Worm (Caenorhabditis elegans) whole organism, young adult: ENCODE measurements around the gene gtf-2A2.

ENCODE experiments used
- B0035.1 ChIP-seq: sonication (generic microtip); optimal IDR thresholded peaks from 2 replicates; lab custom pipeline; 2016; ENCODE audit warnings: missing genetic modification characterization, mild to moderate bottlenecking, missing compliant biosample characterization, missing genotype, missing genetic modification reagents
- C06A6.2 ChIP-seq: fragments of 200-800 bp; sonication (Bioruptor generic); conservative IDR thresholded peaks from 2 replicates; pipeline ENCODE4 v1.3.6; 2022; ENCODE audit warnings: missing genetic modification characterization, missing compliant biosample characterization
- D2030.7 ChIP-seq: fragments of 200-800 bp; sonication (Bioruptor generic); IDR thresholded peaks from 2 replicates; pipeline ENCODE4 v1.3.6; 2022; ENCODE audit warnings: missing genetic modification reagents, missing genetic modification characterization, missing compliant biosample characterization
- F10E7.11 ChIP-seq: sonication (generic microtip); optimal IDR thresholded peaks from 2 replicates; lab custom pipeline; 2017; ENCODE audit warnings: mild to moderate bottlenecking, missing genetic modification characterization, moderate library complexity, missing compliant biosample characterization
- F33H1.4 ChIP-seq: fragments of 200-800 bp; sonication (Bioruptor generic); IDR thresholded peaks from 2 replicates; pipeline ENCODE4 v1.3.6; 2022; ENCODE audit warnings: missing genetic modification reagents, missing genetic modification characterization, missing compliant biosample characterization
- F37B4.10 ChIP-seq: fragments of 200-800 bp; sonication (Bioruptor generic); IDR thresholded peaks from 2 replicates; pipeline ENCODE4 v1.3.6; 2022; ENCODE audit warnings: missing genetic modification characterization, missing compliant biosample characterization
- F49E8.2 ChIP-seq: sonication (generic microtip); optimal IDR thresholded peaks from 3 replicates; lab custom pipeline; 2017; ENCODE audit warnings: missing genetic modification characterization, mild to moderate bottlenecking, missing compliant biosample characterization, antibody characterized with exemption, moderate library complexity; ENCODE audit not compliant: insufficient read depth
- F57A8.1 ChIP-seq: fragments of 200-800 bp; sonication (Bioruptor generic); optimal IDR thresholded peaks from 2 replicates; lab custom pipeline; 2018; ENCODE audit warnings: mild to moderate bottlenecking, missing genetic modification characterization, moderate library complexity, missing compliant biosample characterization
- K12H6.12 ChIP-seq: fragments of 200-800 bp; sonication (Bioruptor generic); optimal IDR thresholded peaks from 2 replicates; lab custom pipeline; 2018; ENCODE audit warnings: mild to moderate bottlenecking, missing genetic modification characterization, missing compliant biosample characterization
- Y53G8AR.9 ChIP-seq: fragments of 200-800 bp; sonication (Bioruptor generic); conservative IDR thresholded peaks from 2 replicates; pipeline ENCODE4 v1.3.6; 2022; ENCODE audit warnings: missing genetic modification reagents, missing genetic modification characterization, missing compliant biosample characterization
- Y79H2A.3 ChIP-seq: fragments of 200-800 bp; sonication (Bioruptor generic); conservative IDR thresholded peaks from 2 replicates; pipeline ENCODE4 v1.3.6; 2022; ENCODE audit warnings: missing genetic modification reagents, missing genetic modification characterization, missing compliant biosample characterization
- attf-5 ChIP-seq: fragments of 200-800 bp; sonication (Bioruptor generic); optimal IDR thresholded peaks from 2 replicates; lab custom pipeline; 2018; ENCODE audit warnings: mild to moderate bottlenecking, missing genetic modification characterization, missing compliant biosample characterization
- ccch-3 ChIP-seq: fragments of 200-800 bp; sonication (Bioruptor generic); optimal IDR thresholded peaks from 2 replicates; lab custom pipeline; 2018; ENCODE audit warnings: mild to moderate bottlenecking, missing genetic modification characterization, missing compliant biosample characterization
- cebp-2 ChIP-seq: fragments of 200-800 bp; sonication (Bioruptor generic); IDR thresholded peaks from 2 replicates; pipeline ENCODE4 v1.3.6; 2022; ENCODE audit warnings: missing genetic modification characterization, missing compliant biosample characterization
- ceh-27 ChIP-seq: fragments of 200-800 bp; sonication (Bioruptor generic); optimal IDR thresholded peaks from 2 replicates; lab custom pipeline; 2018; ENCODE audit warnings: mild to moderate bottlenecking, missing genetic modification characterization, moderate library complexity, missing compliant biosample characterization
- chd-7 ChIP-seq: sonication (generic microtip); optimal IDR thresholded peaks from 2 replicates; lab custom pipeline; 2016; ENCODE audit warnings: mild to moderate bottlenecking, missing genetic modification characterization, moderate library complexity, missing compliant biosample characterization
- dox-1 ChIP-seq: fragments of 200-800 bp; sonication (Bioruptor generic); IDR thresholded peaks from 2 replicates; pipeline ENCODE4 v1.3.6; 2022; ENCODE audit warnings: missing genetic modification reagents, missing genetic modification characterization, missing compliant biosample characterization
- dpff-1 ChIP-seq: sonication (generic microtip); optimal IDR thresholded peaks from 2 replicates; lab custom pipeline; 2017; ENCODE audit warnings: mild to moderate bottlenecking, missing genetic modification characterization, missing compliant biosample characterization
- efl-1 ChIP-seq: fragments of 150-350 bp; optimal IDR thresholded peaks from 2 replicates; lab custom pipeline; 2014; ENCODE audit warnings: missing biosample characterization, missing genetic modification reagents, missing genetic modification characterization
- egrh-3 ChIP-seq: fragments of 200-800 bp; sonication (Bioruptor generic); IDR thresholded peaks from 2 replicates; pipeline ENCODE4 v1.3.6; 2022; ENCODE audit warnings: missing genetic modification reagents, missing genetic modification characterization, missing compliant biosample characterization
- ekl-4 ChIP-seq: fragments of 200-800 bp; sonication (Bioruptor generic); IDR thresholded peaks from 2 replicates; pipeline ENCODE4 v1.3.6; 2022; ENCODE audit warnings: missing genetic modification reagents, missing genetic modification characterization, missing compliant biosample characterization
- gei-17 ChIP-seq: fragments of 200-800 bp; sonication (Bioruptor generic); optimal IDR thresholded peaks from 2 replicates; lab custom pipeline; 2018; ENCODE audit warnings: mild to moderate bottlenecking, missing genetic modification characterization, missing compliant biosample characterization
- him-1 ChIP-seq: sonication (generic microtip); optimal IDR thresholded peaks from 2 replicates; lab custom pipeline; 2016; ENCODE audit warnings: missing genotype, missing genetic modification reagents, missing genetic modification characterization, missing compliant biosample characterization
- lag-1 ChIP-seq: fragments of 200-800 bp; sonication (Bioruptor generic); IDR thresholded peaks from 2 replicates; pipeline ENCODE4 v1.3.6; 2022; ENCODE audit warnings: missing genetic modification reagents, missing genetic modification characterization, missing compliant biosample characterization
- lin-54 ChIP-seq: fragments of 200-800 bp; sonication (Bioruptor generic); optimal IDR thresholded peaks from 2 replicates; lab custom pipeline; 2018; ENCODE audit warnings: mild to moderate bottlenecking, missing genetic modification characterization, missing compliant biosample characterization
- lir-1 ChIP-seq: fragments of 200-800 bp; sonication (Bioruptor generic); conservative IDR thresholded peaks from 2 replicates; pipeline ENCODE4 v1.3.6; 2022; ENCODE audit warnings: missing genetic modification reagents, missing genetic modification characterization, missing compliant biosample characterization
- lsl-1 ChIP-seq: fragments of 200-800 bp; sonication (Bioruptor generic); optimal IDR thresholded peaks from 2 replicates; lab custom pipeline; 2018; ENCODE audit warnings: mild to moderate bottlenecking, missing genetic modification characterization, moderate library complexity, missing compliant biosample characterization
- madf-10 ChIP-seq: sonication (generic microtip); optimal IDR thresholded peaks from 2 replicates; lab custom pipeline; 2016; ENCODE audit warnings: mild to moderate bottlenecking, missing genetic modification characterization, missing compliant biosample characterization
- madf-3 ChIP-seq: fragments of 200-800 bp; sonication (Bioruptor generic); IDR thresholded peaks from 2 replicates; pipeline ENCODE4 v1.3.6; 2022; ENCODE audit warnings: missing genetic modification reagents, missing genetic modification characterization, missing compliant biosample characterization
- madf-6 ChIP-seq: fragments of 200-800 bp; sonication (Bioruptor generic); IDR thresholded peaks from 2 replicates; pipeline ENCODE4 v1.3.6; 2022; ENCODE audit warnings: missing genetic modification reagents, missing genetic modification characterization, missing compliant biosample characterization
- madf-8 ChIP-seq: fragments of 200-800 bp; sonication (Bioruptor generic); conservative IDR thresholded peaks from 2 replicates; pipeline ENCODE4 v1.3.6; 2022; ENCODE audit warnings: missing genetic modification reagents, missing genetic modification characterization, missing compliant biosample characterization
- mcd-1 ChIP-seq: fragments of 200-800 bp; sonication (Bioruptor generic); IDR thresholded peaks from 2 replicates; pipeline ENCODE4 v1.3.6; 2022; ENCODE audit warnings: missing genetic modification reagents, missing genetic modification characterization, missing compliant biosample characterization
- nfya-2 ChIP-seq: fragments of 200-800 bp; sonication (Bioruptor generic); IDR thresholded peaks from 2 replicates; pipeline ENCODE4 v1.3.6; 2022; ENCODE audit warnings: missing genetic modification reagents, missing genetic modification characterization, missing compliant biosample characterization
- nhr-27 ChIP-seq: fragments of 200-800 bp; sonication (Bioruptor generic); optimal IDR thresholded peaks from 2 replicates; lab custom pipeline; 2018; ENCODE audit warnings: mild to moderate bottlenecking, missing genetic modification characterization, moderate library complexity, missing compliant biosample characterization
- nhr-80 ChIP-seq: sonication (generic microtip); optimal IDR thresholded peaks from 2 replicates; lab custom pipeline; 2016; ENCODE audit warnings: missing genetic modification characterization, missing compliant biosample characterization
- pha-4 ChIP-seq: fragments of 150-350 bp; sonication (generic microtip); optimal IDR thresholded peaks from 2 replicates; lab custom pipeline; 2014; ENCODE audit warnings: missing biosample characterization, missing genetic modification reagents, missing genetic modification characterization
- rcor-1 ChIP-seq: fragments of 200-800 bp; sonication (Bioruptor generic); IDR thresholded peaks from 2 replicates; pipeline ENCODE4 v1.3.6; 2022; ENCODE audit warnings: missing genetic modification reagents, missing genetic modification characterization, missing compliant biosample characterization
- snpc-1.3 ChIP-seq: sonication (generic microtip); optimal IDR thresholded peaks from 2 replicates; lab custom pipeline; 2017; ENCODE audit warnings: missing genetic modification characterization, mild to moderate bottlenecking, missing compliant biosample characterization, antibody characterized with exemption, moderate library complexity, missing genotype, missing genetic modification reagents; ENCODE audit not compliant: insufficient read depth
- snpc-3.4 ChIP-seq: sonication (generic microtip); optimal IDR thresholded peaks from 2 replicates; lab custom pipeline; 2017; ENCODE audit warnings: missing genetic modification characterization, mild to moderate bottlenecking, missing compliant biosample characterization, antibody characterized with exemption, moderate library complexity, missing genotype, missing genetic modification reagents
- tbp1 ChIP-seq: fragments of 200-800 bp; sonication (Bioruptor generic); optimal IDR thresholded peaks from 2 replicates; lab custom pipeline; 2018; ENCODE audit warnings: mild to moderate bottlenecking, missing genetic modification characterization, missing compliant biosample characterization
- tbx-9 ChIP-seq: sonication (generic microtip); optimal IDR thresholded peaks from 2 replicates; lab custom pipeline; 2016; ENCODE audit warnings: borderline replicate concordance, missing genetic modification characterization, inconsistent platforms, missing compliant biosample characterization
- tlf-1 ChIP-seq: fragments of 200-800 bp; sonication (Bioruptor generic); optimal IDR thresholded peaks from 2 replicates; lab custom pipeline; 2018; ENCODE audit warnings: mild to moderate bottlenecking, missing genetic modification characterization, missing compliant biosample characterization
- xnd-1 ChIP-seq: sonication (generic microtip); optimal IDR thresholded peaks from 2 replicates; lab custom pipeline; 2016; ENCODE audit warnings: missing genotype, missing genetic modification reagents, missing genetic modification characterization, missing compliant biosample characterization
- zfh-2 ChIP-seq: fragments of 200-800 bp; sonication (Bioruptor generic); conservative IDR thresholded peaks from 2 replicates; pipeline ENCODE4 v1.3.6; 2022; ENCODE audit warnings: missing genetic modification reagents, missing genetic modification characterization, missing compliant biosample characterization
- ztf-18 ChIP-seq: sonication (generic microtip); optimal IDR thresholded peaks from 2 replicates; lab custom pipeline; 2016; ENCODE audit warnings: missing genotype, mild to moderate bottlenecking, missing genetic modification characterization, missing compliant biosample characterization
- ztf-22 ChIP-seq: fragments of 200-800 bp; sonication (Bioruptor generic); optimal IDR thresholded peaks from 2 replicates; lab custom pipeline; 2018; ENCODE audit warnings: mild to moderate bottlenecking, missing genetic modification characterization, moderate library complexity, missing compliant biosample characterization
- ztf-25 ChIP-seq: fragments of 200-800 bp; sonication (Bioruptor generic); IDR thresholded peaks from 2 replicates; pipeline ENCODE4 v1.3.6; 2022; ENCODE audit warnings: missing genetic modification reagents, missing genetic modification characterization, missing compliant biosample characterization

The gtf-2A2 gene

ce11 chrIII:12616990-12617393, 7.6 kb upstream of the gtf-2A2 start (continued):
- no peak for TF ChIP-seq cebp-2 (GFP tag; lab: Robert Waterston, UW)
- TF ChIP-seq madf-10 (tag; lab: Kevin White, UChicago), result peak; percentile 52
- no peak for TF ChIP-seq ztf-25 (GFP tag; lab: Robert Waterston, UW)
- TF ChIP-seq F10E7.11, result no peak
- TF ChIP-seq snpc-1.3 (tag; lab: Kevin White, UChicago), result no peak
- TF ChIP-seq Y53G8AR.9 (GFP tag; lab: Robert Waterston, UW), result no peak
- peak; percentile 32 for TF ChIP-seq ceh-27 (GFP tag; lab: Kevin White, UChicago)
- TF ChIP-seq tbx-9 (tag; lab: Kevin White, UChicago), result no peak
- no peak for TF ChIP-seq lag-1 (GFP tag; lab: Robert Waterston, UW)
- no peak for TF ChIP-seq tbp1 (GFP tag; lab: Kevin White, UChicago)
- no peak for TF ChIP-seq ztf-22 (GFP tag; lab: Kevin White, UChicago)
- no peak for TF ChIP-seq nhr-27 (tag; lab: Kevin White, UChicago)
- no peak for TF ChIP-seq xnd-1
- peak; percentile 43; the same call in 1 of the 2 replicates for TF ChIP-seq mcd-1 (GFP tag; lab: Robert Waterston, UW)
- TF ChIP-seq him-1 (tag; lab: Kevin White, UChicago), result no peak
- peak; percentile 58 for TF ChIP-seq tlf-1 (GFP tag; lab: Kevin White, UChicago)
- no peak; the same call in 1 of the 2 replicates for TF ChIP-seq C06A6.2 (GFP tag; lab: Robert Waterston, UW)
- no peak for TF ChIP-seq D2030.7
- TF ChIP-seq snpc-3.4 (tag; lab: Kevin White, UChicago), result no peak
- no peak for TF ChIP-seq nfya-2
- TF ChIP-seq F57A8.1, result no peak
- no peak for TF ChIP-seq rcor-1 (GFP tag; lab: Robert Waterston, UW)
- TF ChIP-seq pha-4, result no peak
- TF ChIP-seq chd-7, result peak; percentile 11
- TF ChIP-seq dpff-1 (tag; lab: Kevin White, UChicago), result no peak
- no peak for TF ChIP-seq F37B4.10 (GFP tag; lab: Robert Waterston, UW)
- no peak for TF ChIP-seq ekl-4 (GFP tag; lab: Robert Waterston, UW)
- no peak for TF ChIP-seq zfh-2 (GFP tag; lab: Robert Waterston, UW)
- no peak for TF ChIP-seq Y79H2A.3 (GFP tag; lab: Robert Waterston, UW)
- peak; percentile 60 for TF ChIP-seq attf-5
- peak; percentile 18 for TF ChIP-seq K12H6.12
- no peak for TF ChIP-seq madf-3 (GFP tag; lab: Robert Waterston, UW)
- no peak for TF ChIP-seq ztf-18 (tag; lab: Kevin White, UChicago)
- TF ChIP-seq egrh-3 (GFP tag; lab: Robert Waterston, UW), result 0 out of 2 replicates have a peak, but pooled peaks have one; percentile 19
- no peak for TF ChIP-seq ccch-3 (GFP tag; lab: Kevin White, UChicago)
- no peak for TF ChIP-seq gei-17 (GFP tag; lab: Kevin White, UChicago)

ce11 chrIII:12625875-12626649, 1.5 kb downstream of the gtf-2A2 start, which contains the start of gene pqn-80:
TSS of gene pqn-80 (plus strand) at chrIII:12626568.
- TF ChIP-seq dox-1 (no peak), B0035.1 (no peak), D2030.7 (0 out of 2 replicates have a peak, but pooled peaks have one; percentile 13), lsl-1 (GFP tag; lab: Kevin White, UChicago) (peak; percentile 49), nfya-2 (no peak), madf-6 (GFP tag; lab: Robert Waterston, UW) (peak; percentile 53), F49E8.2 (tag; lab: Kevin White, UChicago) (no peak), madf-8 (GFP tag; lab: Robert Waterston, UW) (peak; percentile 60), lin-54 (GFP tag; lab: Kevin White, UChicago) (peak; percentile 74), madf-3 (GFP tag; lab: Robert Waterston, UW) (0 out of 2 replicates have a peak, but pooled peaks have one; percentile 35), efl-1 (GFP tag; lab: Kevin White, UChicago) (peak; percentile 68), nhr-80 (tag; lab: Kevin White, UChicago) (no peak), F33H1.4 (GFP tag; lab: Robert Waterston, UW) (0 out of 2 replicates have a peak, but pooled peaks have one; percentile 17), xnd-1 (peak; percentile 37), ztf-25 (GFP tag; lab: Robert Waterston, UW) (no peak), lir-1 (GFP tag; lab: Robert Waterston, UW) (no peak; the same call in 1 of the 2 replicates)
